Worm (Caenorhabditis elegans): ENCODE results near the gene mrps-18A.

DNA sequence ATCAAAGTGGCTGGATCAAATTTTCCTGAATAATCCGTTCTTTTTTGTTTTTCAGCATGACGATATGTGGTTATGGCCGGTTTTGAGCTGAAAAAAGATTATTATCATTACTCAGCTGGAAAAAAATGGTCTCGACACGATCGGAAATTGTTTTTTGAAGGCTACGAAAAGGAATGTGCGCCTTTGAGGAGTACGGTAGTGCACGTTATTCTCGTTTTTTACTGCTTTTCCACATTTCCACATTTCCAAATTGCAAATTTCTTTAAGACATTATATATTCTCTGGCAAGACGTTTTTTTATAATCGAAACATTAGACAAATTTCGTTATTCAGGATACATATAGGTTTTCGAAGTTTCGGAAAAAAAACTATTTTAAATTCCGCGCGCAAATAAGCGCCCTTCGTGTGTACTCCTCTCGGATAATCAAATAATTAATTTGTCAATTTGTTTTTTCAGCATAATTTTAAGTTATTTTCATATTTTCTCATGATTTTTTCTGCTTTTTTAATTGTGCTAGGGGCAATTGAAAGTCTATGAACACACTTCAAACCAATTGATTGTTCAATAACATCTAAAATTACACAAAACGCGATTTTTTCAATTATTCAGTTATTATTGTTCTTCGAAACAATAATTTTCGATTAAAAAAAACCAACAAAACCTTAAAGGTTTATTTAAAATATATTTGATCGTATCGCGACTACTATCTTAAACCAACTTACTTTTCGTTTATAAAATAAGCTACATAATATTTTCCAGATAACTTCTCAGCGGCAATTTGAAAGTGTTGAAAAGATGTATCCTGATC is 31.7 kb upstream of the mrps-18A start, which contains the start of gene R05D3.3:
- no peak for TF ChIP-seq lin-13 (GFP tag; optimal IDR thresholded peaks at IDR 0.05)
- no peak for TF ChIP-seq nhr-237 (tag; optimal IDR thresholded peaks at IDR 0.05)
- no peak for TF ChIP-seq grh-1 (GFP tag; IDR thresholded peaks at IDR 0.05)
- peak in 1 of 2 experiments; percentile 62 for TF ChIP-seq lin-35 (GFP tag; optimal IDR thresholded peaks at IDR 0.05)
- TF ChIP-seq snpc-4 (tag; optimal IDR thresholded peaks at IDR 0.05) = no peak
- no peak for TF ChIP-seq ztf-11 (tag; optimal IDR thresholded peaks at IDR 0.05)

Measured in whole organism, L1 larva.